Fruit fly (Drosophila melanogaster) whole organism, prepupa: ENCODE data around the gene CCKLR-17D3.

Experiments
- CG10631 ChIP-seq: fragments of 200-800 bp; sonication (Bioruptor generic); optimal IDR thresholded peaks from 2 replicates; lab custom pipeline; 2016; ENCODE audit warnings: missing biosample characterization, missing genetic modification characterization
- CG11762 ChIP-seq: fragments of 200-800 bp; sonication (Bioruptor generic); optimal IDR thresholded peaks from 3 replicates; lab custom pipeline; 2016; ENCODE audit warnings: missing biosample characterization, missing genetic modification characterization; ENCODE audit not compliant: insufficient read depth
- CG1621 ChIP-seq: fragments of 200-800 bp; sonication (Bioruptor generic); optimal IDR thresholded peaks from 3 replicates; lab custom pipeline; 2018; ENCODE audit warnings: missing biosample characterization, mild to moderate bottlenecking, missing genetic modification characterization
- CG3032 ChIP-seq: fragments of 200-800 bp; optimal IDR thresholded peaks from 2 replicates; lab custom pipeline; 2019; ENCODE audit warnings: missing biosample characterization, mild to moderate bottlenecking, missing genetic modification characterization, moderate library complexity
- CG34406 ChIP-seq: fragments of 200-800 bp; sonication (Bioruptor generic); optimal IDR thresholded peaks from 3 replicates; lab custom pipeline; 2016; ENCODE audit warnings: missing biosample characterization, missing genetic modification characterization
- CG6276 ChIP-seq: fragments of 200-800 bp; sonication (Bioruptor generic); optimal IDR thresholded peaks from 2 replicates; lab custom pipeline; 2017; ENCODE audit warnings: missing biosample characterization, mild to moderate bottlenecking, missing genetic modification characterization
- CG6808 ChIP-seq: fragments of 200-800 bp; sonication (Bioruptor generic); optimal IDR thresholded peaks from 3 replicates; lab custom pipeline; 2017; ENCODE audit warnings: missing biosample characterization, missing genetic modification characterization, mild to moderate bottlenecking, moderate library complexity, missing genetic modification reagents
- CG7368 ChIP-seq: fragments of 200-800 bp; sonication (Bioruptor generic); optimal IDR thresholded peaks from 3 replicates; lab custom pipeline; 2016; ENCODE audit warnings: missing biosample characterization, missing genetic modification characterization
- CG8632 ChIP-seq: fragments of 200-800 bp; sonication (Bioruptor generic); optimal IDR thresholded peaks from 3 replicates; lab custom pipeline; 2016; ENCODE audit warnings: missing biosample characterization, missing genetic modification characterization
- Eip75B ChIP-seq: fragments of 200-800 bp; sonication (Bioruptor generic); optimal IDR thresholded peaks from 3 replicates; lab custom pipeline; 2016; ENCODE audit warnings: missing biosample characterization, missing genetic modification characterization
- Hr38 ChIP-seq: sonication (Bioruptor generic); optimal IDR thresholded peaks from 2 replicates; lab custom pipeline; 2016; ENCODE audit warnings: missing biosample characterization, missing genetic modification characterization
- Met ChIP-seq: fragments of 200-800 bp; sonication (Bioruptor generic); optimal IDR thresholded peaks from 3 replicates; lab custom pipeline; 2016; ENCODE audit warnings: missing biosample characterization, missing genetic modification characterization
- Sox102F ChIP-seq: fragments of 200-800 bp; sonication (Bioruptor generic); optimal IDR thresholded peaks from 2 replicates; lab custom pipeline; 2016; ENCODE audit warnings: missing biosample characterization, mild to moderate bottlenecking, missing genetic modification characterization
- Sox15 ChIP-seq: fragments of 200-800 bp; sonication (Bioruptor generic); optimal IDR thresholded peaks from 3 replicates; lab custom pipeline; 2016; ENCODE audit warnings: missing biosample characterization, missing genetic modification characterization
- dac ChIP-seq: fragments of 200-800 bp; sonication (Bioruptor generic); optimal IDR thresholded peaks from 2 replicates; lab custom pipeline; 2017; ENCODE audit warnings: missing biosample characterization, mild to moderate bottlenecking, missing genetic modification characterization
- dsx ChIP-seq: fragments of 200-800 bp; optimal IDR thresholded peaks from 3 replicates; lab custom pipeline; 2019; ENCODE audit warnings: missing biosample characterization, mild to moderate bottlenecking, missing genetic modification characterization, moderate library complexity; ENCODE audit not compliant: poor library complexity, severe bottlenecking
- eg ChIP-seq: fragments of 200-800 bp; sonication (Bioruptor generic); IDR thresholded peaks from 3 replicates; pipeline ENCODE4 v1.3.6; 2022; ENCODE audit warnings: missing biosample characterization, missing genetic modification characterization
- net ChIP-seq: fragments of 200-800 bp; sonication (Bioruptor generic); optimal IDR thresholded peaks from 3 replicates; lab custom pipeline; 2016; ENCODE audit warnings: missing biosample characterization, missing genetic modification characterization
- salr ChIP-seq, 2 experiments: fragments of 200-800 bp; sonication (Bioruptor generic); optimal IDR thresholded peaks; 3 replicates each; lab custom pipeline; 2016 to 2018; ENCODE audit warnings: missing biosample characterization in 2 of 2, missing genetic modification characterization in 2 of 2, mild to moderate bottlenecking in 1 of 2
- spab ChIP-seq: fragments of 200-800 bp; sonication (Bioruptor generic); optimal IDR thresholded peaks from 2 replicates; lab custom pipeline; 2017; ENCODE audit warnings: missing biosample characterization, mild to moderate bottlenecking, missing genetic modification characterization, missing genetic modification reagents
- ss ChIP-seq, 2 experiments: fragments of 200-800 bp; sonication (Bioruptor generic); optimal IDR thresholded peaks; 2 replicates in 1 of 2; 3 replicates in 1 of 2; lab custom pipeline; 2017 to 2018; ENCODE audit warnings: mild to moderate bottlenecking in 2 of 2, missing biosample characterization in 2 of 2, missing genetic modification characterization in 2 of 2, moderate library complexity in 1 of 2
- svp ChIP-seq: fragments of 200-800 bp; sonication (Bioruptor generic); peaks from one replicate; lab custom pipeline; 2016; ENCODE audit warnings: missing biosample characterization, missing genetic modification characterization
- vri ChIP-seq: fragments of 200-800 bp; sonication (Bioruptor generic); optimal IDR thresholded peaks from 3 replicates; lab custom pipeline; 2016; ENCODE audit warnings: missing biosample characterization, mild to moderate bottlenecking, missing genetic modification characterization

CCKLR-17D3 gene

DNA sequence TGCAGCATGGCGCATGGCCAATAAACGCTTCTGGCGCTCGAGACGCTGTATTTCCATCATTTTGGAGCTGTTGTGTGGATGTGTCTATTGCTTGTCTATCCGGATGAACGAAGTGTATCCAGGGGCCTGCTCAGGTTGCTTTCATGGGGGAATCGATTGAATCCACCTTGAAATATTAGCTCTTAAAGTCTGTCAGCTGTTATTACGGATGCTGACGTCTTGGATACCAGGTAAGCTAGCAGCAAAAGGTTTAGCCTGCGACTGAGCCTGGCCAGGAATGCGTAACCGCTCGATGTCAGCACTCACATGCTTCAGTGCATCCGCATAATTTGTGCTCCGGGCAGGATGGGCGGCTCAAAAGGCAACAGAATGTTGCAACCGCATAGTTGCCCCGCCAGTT, 25.6 kb downstream of the CCKLR-17D3 start, which contains the start of gene CG12609:
TSS of gene CG12609 (minus strand) at position 101 of the 400 bp plus-strand sequence.
- TF ChIP-seq spab (GFP tag; lab: Kevin White, UChicago) (no peak), CG6276 (no peak), CG8632 (GFP tag; lab: Kevin White, UChicago) (no peak), eg (GFP tag; lab: Robert Waterston, UW) (no peak), CG6808 (GFP tag; lab: Kevin White, UChicago) (no peak)

dm6 chrX:18739795-18740194, 34.0 kb downstream of the CCKLR-17D3 start, which contains the start of gene CG6873:
TSS of gene CG6873 (minus strand) at chrX:18739895.
- TF ChIP-seq svp (GFP tag; lab: Kevin White, UChicago) (no peak), CG3032 (tag; lab: Kevin White, UChicago) (no peak), CG10631 (GFP tag; lab: Kevin White, UChicago) (no peak), Eip75B (GFP tag; lab: Kevin White, UChicago) (no peak), ss (GFP tag; optimal IDR thresholded peaks at IDR 0.05; lab: Kevin White, UChicago) (no peak), CG7368 (GFP tag; lab: Kevin White, UChicago) (no peak), Sox15 (GFP tag; lab: Kevin White, UChicago) (no peak), vri (GFP tag; lab: Kevin White, UChicago) (no peak)
- TF ChIP-seq, all 60 proteins: peak for 0

- no peak for TF ChIP-seq CG1621 (tag; lab: Kevin White, UChicago)
- TF ChIP-seq CG11762 (GFP tag; lab: Kevin White, UChicago): no peak
- TF ChIP-seq dac (GFP tag; lab: Kevin White, UChicago): no peak
- no peak for TF ChIP-seq CG3032 (tag; lab: Kevin White, UChicago)
- TF ChIP-seq CG6808 (GFP tag; lab: Kevin White, UChicago): no peak
- no peak for TF ChIP-seq Hr38 (GFP tag; lab: Kevin White, UChicago)
- no peak for TF ChIP-seq dsx (GFP tag; lab: Kevin White, UChicago)
- no peak for TF ChIP-seq net (GFP tag; lab: Kevin White, UChicago)
- no peak for TF ChIP-seq eg (GFP tag; lab: Robert Waterston, UW)
- no peak for TF ChIP-seq Eip75B (GFP tag; lab: Kevin White, UChicago)
- TF ChIP-seq, all 60 proteins: peak for 0
Observed at dm6 chrX:18726270-18726669, 47.6 kb downstream of the CCKLR-17D3 start, which contains the start of gene CCKLR-17D1. TSS of gene CCKLR-17D1 (minus strand) at chrX:18726572.

DNA sequence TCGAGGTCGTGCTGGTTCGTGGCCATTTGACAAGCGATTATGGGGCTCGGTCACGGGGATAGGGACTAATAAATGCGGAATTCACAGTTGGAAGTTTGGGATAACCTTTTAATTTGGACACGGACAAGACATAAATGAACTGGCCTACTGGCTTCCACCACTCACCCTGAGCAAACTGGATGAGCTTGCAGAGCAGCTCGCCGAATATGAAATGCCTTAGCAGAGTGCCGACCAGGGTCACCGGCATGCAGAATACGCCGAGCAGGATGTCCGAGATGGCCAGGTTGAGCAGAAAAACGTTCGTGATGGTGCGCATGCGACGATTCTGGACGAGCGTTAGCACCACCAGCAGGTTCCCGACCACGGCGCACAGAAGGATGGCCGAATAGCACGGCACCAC, 48.3 kb downstream of the CCKLR-17D3 start, which contains the start of gene CG42302:
TSS of gene CG42302 (minus strand) at position 101 of the 400 bp plus-strand sequence.
- TF ChIP-seq salr (GFP tag; optimal IDR thresholded peaks at IDR 0.05; lab: Kevin White, UChicago): no peak
- no peak for TF ChIP-seq CG3032 (tag; lab: Kevin White, UChicago)
- no peak for TF ChIP-seq Met (GFP tag; lab: Kevin White, UChicago)
- TF ChIP-seq svp (GFP tag; lab: Kevin White, UChicago): no peak
- no peak for TF ChIP-seq CG34406 (GFP tag; lab: Kevin White, UChicago)
- no peak for TF ChIP-seq Sox102F
